Worm (Caenorhabditis elegans): ENCODE measurements around the gene F10G2.4.

The F10G2.4 gene

ce11 chrV:7374090-7374489 is 47.1 kb downstream of the F10G2.4 start, which contains the start of gene srx-56:
srx-56 (plus strand) TSS chrV:7374390.
- TF ChIP-seq T22C8.4 (GFP tag; IDR thresholded peaks at IDR 0.05), result no peak
- TF ChIP-seq ztf-23 (GFP tag; IDR thresholded peaks at IDR 0.05), result no peak
- TF ChIP-seq med-1 (GFP tag; optimal IDR thresholded peaks at IDR 0.05; ENCODE audit: insufficient read depth), result no peak
- TF ChIP-seq ref-1 (GFP tag; conservative IDR thresholded peaks at IDR 0.05), result no peak
- no peak for TF ChIP-seq tab-1 (GFP tag; IDR thresholded peaks at IDR 0.05)
- no peak for TF ChIP-seq flt-1 (GFP tag; IDR thresholded peaks at IDR 0.05)
- no peak for TF ChIP-seq ztf-29 (GFP tag; IDR thresholded peaks at IDR 0.05)
- no peak for TF ChIP-seq klf-2 (GFP tag; conservative IDR thresholded peaks at IDR 0.05)

Measured in whole organism, midembryonic.